Worm (Caenorhabditis elegans): ENCODE measurements around the gene M79.2.

M79.2 gene

ce11 chrX:10612355-10612754 lies 16.3 kb downstream of the M79.2 start:
- no peak for TF ChIP-seq tbx-11 (GFP tag; IDR thresholded peaks at IDR 0.05)
- TF ChIP-seq scrt-1 (GFP tag; IDR thresholded peaks at IDR 0.05) = no peak
- TF ChIP-seq F13C5.2 (tag; optimal IDR thresholded peaks at IDR 0.05) = no peak

ce11 chrX:10609878-10610277 lies 18.7 kb downstream of the M79.2 start:
- TF ChIP-seq scrt-1 (GFP tag; IDR thresholded peaks at IDR 0.05) = no peak

ce11 chrX:10604386-10604785 lies 24.2 kb downstream of the M79.2 start, which contains the start of gene flp-19:
Gene flp-19, plus strand, starts transcription at chrX:10604686.
- TF ChIP-seq B0310.2 (tag; optimal IDR thresholded peaks at IDR 0.05) = no peak
- no peak for TF ChIP-seq hmbx-1 (tag; optimal IDR thresholded peaks at IDR 0.05)
- TF ChIP-seq F13C5.2 (tag; optimal IDR thresholded peaks at IDR 0.05) = no peak

ce11 chrX:10599719-10600155 lies 28.9 kb downstream of the M79.2 start:
- no peak for TF ChIP-seq flt-1 (GFP tag; IDR thresholded peaks at IDR 0.05)
- no peak for TF ChIP-seq ceh-36 (tag; optimal IDR thresholded peaks at IDR 0.05)
- TF ChIP-seq scrt-1 (GFP tag; IDR thresholded peaks at IDR 0.05) = no peak
- TF ChIP-seq pes-1 (GFP tag; IDR thresholded peaks at IDR 0.05) = no peak
- no peak for TF ChIP-seq tbx-37 (GFP tag; conservative IDR thresholded peaks at IDR 0.05)
- no peak for TF ChIP-seq sea-1 (GFP tag; conservative IDR thresholded peaks at IDR 0.05)
- TF ChIP-seq F13C5.2 (tag; optimal IDR thresholded peaks at IDR 0.05) = no peak
- no peak for TF ChIP-seq hnd-1 (tag; optimal IDR thresholded peaks at IDR 0.05)
- TF ChIP-seq hmg-4 (GFP tag; optimal IDR thresholded peaks at IDR 0.05) = no peak
- no peak for TF ChIP-seq tbx-11 (GFP tag; IDR thresholded peaks at IDR 0.05)

ce11 chrX:10597554-10598191 lies 30.9 kb downstream of the M79.2 start:
- TF ChIP-seq ceh-13 (GFP tag; optimal IDR thresholded peaks at IDR 0.05) = no peak
- TF ChIP-seq hnd-1 (tag; optimal IDR thresholded peaks at IDR 0.05) = no peak
- TF ChIP-seq aly-1 (tag; optimal IDR thresholded peaks at IDR 0.05) = no peak
- peak; percentile 45 for TF ChIP-seq F13C5.2 (tag; optimal IDR thresholded peaks at IDR 0.05)
- TF ChIP-seq tra-4 (tag; optimal IDR thresholded peaks at IDR 0.05) = no peak
- no peak for TF ChIP-seq ama-1 (optimal IDR thresholded peaks at IDR 0.05)
- no peak for TF ChIP-seq tbx-11 (GFP tag; IDR thresholded peaks at IDR 0.05)
- TF ChIP-seq ceh-36 (tag; optimal IDR thresholded peaks at IDR 0.05) = no peak
- no peak for TF ChIP-seq hmbx-1 (tag; optimal IDR thresholded peaks at IDR 0.05)
- TF ChIP-seq B0310.2 (tag; optimal IDR thresholded peaks at IDR 0.05) = peak; percentile 33
- no peak for TF ChIP-seq scrt-1 (GFP tag; IDR thresholded peaks at IDR 0.05)
- peak; percentile 67 for TF ChIP-seq hmg-4 (GFP tag; optimal IDR thresholded peaks at IDR 0.05)
- no peak for TF ChIP-seq pes-1 (GFP tag; IDR thresholded peaks at IDR 0.05)
- no peak for TF ChIP-seq tbx-37 (GFP tag; conservative IDR thresholded peaks at IDR 0.05)
- TF ChIP-seq ets-7 (tag; optimal IDR thresholded peaks at IDR 0.05) = no peak

- TF ChIP-seq ama-1 (optimal IDR thresholded peaks at IDR 0.05) (no peak), hmg-4 (GFP tag; optimal IDR thresholded peaks at IDR 0.05) (peak; percentile 76), sea-1 (GFP tag; conservative IDR thresholded peaks at IDR 0.05) (0 out of 2 replicates have a peak, but pooled peaks have one; percentile 34), tbx-11 (GFP tag; IDR thresholded peaks at IDR 0.05) (no peak), hmbx-1 (tag; optimal IDR thresholded peaks at IDR 0.05) (no peak), aly-1 (tag; optimal IDR thresholded peaks at IDR 0.05) (peak; percentile 9)
These were observed 32.1 kb downstream of the M79.2 start for ce11 chrX:10596420-10596907.

- TF ChIP-seq pes-1 (GFP tag; IDR thresholded peaks at IDR 0.05) = no peak
- TF ChIP-seq flt-1 (GFP tag; IDR thresholded peaks at IDR 0.05) = no peak
- peak; percentile 35 for TF ChIP-seq hmg-4 (GFP tag; optimal IDR thresholded peaks at IDR 0.05)
These were observed 33.7 kb downstream of the M79.2 start for ce11 chrX:10594701-10595421.

ce11 chrX:10593756-10594376 lies 34.7 kb downstream of the M79.2 start:
- TF ChIP-seq hmg-4 (GFP tag; optimal IDR thresholded peaks at IDR 0.05) = peak; percentile 77
- TF ChIP-seq tra-4 (tag; optimal IDR thresholded peaks at IDR 0.05) = no peak
- TF ChIP-seq B0310.2 (tag; optimal IDR thresholded peaks at IDR 0.05) = no peak
- no peak for TF ChIP-seq ets-7 (tag; optimal IDR thresholded peaks at IDR 0.05)
- peak; percentile 3 for TF ChIP-seq ceh-36 (tag; optimal IDR thresholded peaks at IDR 0.05)
- no peak for TF ChIP-seq ceh-13 (GFP tag; optimal IDR thresholded peaks at IDR 0.05)
- TF ChIP-seq hnd-1 (tag; optimal IDR thresholded peaks at IDR 0.05) = no peak
- no peak for TF ChIP-seq sea-1 (GFP tag; conservative IDR thresholded peaks at IDR 0.05)
- TF ChIP-seq hmbx-1 (tag; optimal IDR thresholded peaks at IDR 0.05) = no peak
- no peak for TF ChIP-seq F13C5.2 (tag; optimal IDR thresholded peaks at IDR 0.05)
